Worm (Caenorhabditis elegans): ENCODE data around the gene K08D8.12.

K08D8.12 gene

DNA sequence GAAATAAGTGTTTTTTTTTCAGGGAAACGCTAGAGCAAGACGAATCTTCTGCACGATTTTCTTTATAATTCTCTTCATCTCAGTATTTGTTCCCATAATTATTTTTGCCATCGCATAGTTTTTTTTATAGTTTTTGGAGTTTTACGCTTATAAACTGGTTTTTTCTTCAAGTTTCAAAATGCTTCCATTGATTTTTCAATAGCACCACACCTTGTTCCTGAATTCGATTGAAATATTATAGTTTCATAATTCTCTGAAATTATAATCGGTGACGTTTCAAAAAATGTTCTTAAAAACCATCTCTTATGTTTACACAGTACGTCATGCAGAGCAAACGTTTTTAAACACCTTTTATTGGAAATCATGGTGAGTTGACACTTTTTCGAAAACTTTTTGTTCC lies at the start of gene K08D8.12:
TSS of gene K08D8.12 (plus strand) at position 301 of the 400 bp plus-strand sequence.
- TF ChIP-seq unc-130 (GFP tag; optimal IDR thresholded peaks at IDR 0.05) (no peak), dmd-6 (GFP tag; IDR thresholded peaks at IDR 0.05) (peak; percentile 20; the same call in 1 of the 2 replicates), mdt-29 (GFP tag; IDR thresholded peaks at IDR 0.05) (no peak), set-16 (GFP tag; IDR thresholded peaks at IDR 0.05) (no peak), pqm-1 (tag; optimal IDR thresholded peaks at IDR 0.05) (no peak), mxl-2 (GFP tag; conservative IDR thresholded peaks at IDR 0.05) (no peak), daf-16 (GFP tag; optimal IDR thresholded peaks at IDR 0.05) (no peak), daf-16 (tag; optimal IDR thresholded peaks at IDR 0.05) (peak; percentile 32), lin-13 (GFP tag; optimal IDR thresholded peaks at IDR 0.05) (no peak), zip-11 (GFP tag; IDR thresholded peaks at IDR 0.05) (no peak)

ce11 chrIV:12845596-12845995 lies 47.7 kb upstream of the K08D8.12 start, which contains the start of gene txt-19:
TSS of gene txt-19 (plus strand) at chrIV:12845899.
- TF ChIP-seq egl-43 (GFP tag; IDR thresholded peaks at IDR 0.05) (no peak), vab-7 (GFP tag; IDR thresholded peaks at IDR 0.05) (no peak), skn-1 (tag; optimal IDR thresholded peaks at IDR 0.05) (no peak), pha-4 (GFP tag; IDR thresholded peaks at IDR 0.05) (no peak), pha-4 (tag; optimal IDR thresholded peaks at IDR 0.05) (no peak), set-16 (GFP tag; IDR thresholded peaks at IDR 0.05) (peak; percentile 71), nhr-28 (tag; optimal IDR thresholded peaks at IDR 0.05) (no peak), lir-3 (tag; optimal IDR thresholded peaks at IDR 0.05) (no peak), D1046.2 (GFP tag; IDR thresholded peaks at IDR 0.05) (no peak), mxl-2 (GFP tag; conservative IDR thresholded peaks at IDR 0.05) (no peak), dmd-9 (GFP tag; IDR thresholded peaks at IDR 0.05) (no peak), Y105C5A.15 (GFP tag; IDR thresholded peaks at IDR 0.05) (no peak), nhr-111 (GFP tag; optimal IDR thresholded peaks at IDR 0.05) (no peak), F26F4.8 (GFP tag; conservative IDR thresholded peaks at IDR 0.05) (no peak), attf-4 (tag; optimal IDR thresholded peaks at IDR 0.05) (no peak), lim-7 (GFP tag; IDR thresholded peaks at IDR 0.05) (no peak), zfp-2 (tag; optimal IDR thresholded peaks at IDR 0.05) (no peak), nhr-77 (tag; optimal IDR thresholded peaks at IDR 0.05) (no peak), rbr-2 (tag; optimal IDR thresholded peaks at IDR 0.05) (peak; percentile 21), mdt-29 (GFP tag; IDR thresholded peaks at IDR 0.05) (no peak), lin-38 (GFP tag; IDR thresholded peaks at IDR 0.05) (no peak), lin-29 (GFP tag; IDR thresholded peaks at IDR 0.05) (no peak), zag-1 (tag; optimal IDR thresholded peaks at IDR 0.05) (no peak), daf-16 (GFP tag; optimal IDR thresholded peaks at IDR 0.05) (no peak), daf-16 (tag; optimal IDR thresholded peaks at IDR 0.05) (no peak), T26A8.4 (GFP tag; IDR thresholded peaks at IDR 0.05) (no peak), hlh-11 (tag; optimal IDR thresholded peaks at IDR 0.05) (peak; percentile 16), Y48G9A.11 (GFP tag; IDR thresholded peaks at IDR 0.05) (no peak), aha-1 (tag) (peak; percentile 28), tag-97 (GFP tag; IDR thresholded peaks at IDR 0.05) (no peak), ctbp-1 (GFP tag; IDR thresholded peaks at IDR 0.05) (no peak), arid-1 (GFP tag; conservative IDR thresholded peaks at IDR 0.05) (no peak), sdz-12 (GFP tag; optimal IDR thresholded peaks at IDR 0.05) (peak; percentile 5), daf-19 (GFP tag; conservative IDR thresholded peaks at IDR 0.05) (no peak), nhr-11 (tag; optimal IDR thresholded peaks at IDR 0.05) (no peak)

DNA sequence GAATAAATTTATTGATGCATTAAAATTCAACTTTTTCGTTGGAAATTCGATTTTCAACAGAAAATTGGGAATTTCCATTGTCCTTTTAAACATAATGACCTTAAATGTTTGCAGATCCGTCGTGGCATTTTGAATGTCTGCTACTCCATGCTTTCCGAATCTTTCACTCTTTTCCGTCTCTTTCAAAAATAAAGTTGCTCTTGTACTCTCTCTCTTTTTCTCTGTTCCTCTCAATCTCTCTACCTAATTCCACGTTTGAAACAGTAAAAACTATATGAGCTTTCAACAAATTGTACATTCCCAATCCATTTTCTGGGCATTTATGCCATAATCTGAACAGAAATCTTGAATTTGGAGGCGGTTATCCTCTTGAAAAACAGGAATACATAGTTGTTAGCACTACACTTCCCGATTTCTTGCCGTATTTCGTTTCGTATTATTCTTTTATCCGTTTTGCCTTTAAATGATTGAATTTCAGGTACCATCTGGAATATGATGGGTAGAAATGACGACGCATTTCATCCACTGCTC lies 44.2 kb upstream of the K08D8.12 start, which contains the start of gene srf-3:
TSS of gene srf-3 (plus strand) at position 481 of the 531 bp plus-strand sequence.
- TF ChIP-seq daf-16 (GFP tag; optimal IDR thresholded peaks at IDR 0.05): no peak
- TF ChIP-seq daf-16 (tag; optimal IDR thresholded peaks at IDR 0.05): peak; percentile 12
- TF ChIP-seq nhr-11 (tag; optimal IDR thresholded peaks at IDR 0.05): no peak
- peak in 1 of 2 experiments; percentile 12 for TF ChIP-seq lsy-2 (tag; optimal IDR thresholded peaks at IDR 0.05)
- TF ChIP-seq hmg-1.1 (GFP tag; IDR thresholded peaks at IDR 0.05): peak; percentile 32; the same call in 1 of the 2 replicates
- peak; percentile 41 for TF ChIP-seq aha-1 (tag)
- TF ChIP-seq dve-1 (tag; optimal IDR thresholded peaks at IDR 0.05; ENCODE audit: insufficient read depth): peak; percentile 24
- no peak for TF ChIP-seq T26A8.4 (GFP tag; IDR thresholded peaks at IDR 0.05)
- no peak for TF ChIP-seq D1046.2 (GFP tag; IDR thresholded peaks at IDR 0.05)
- TF ChIP-seq mes-2 (tag; optimal IDR thresholded peaks at IDR 0.05; ENCODE audit: poor library complexity, severe bottlenecking): peak; percentile 4
